Worm (Caenorhabditis elegans): ENCODE data around the gene tag-51.

ce11 chrIII:873432-873831 lies 19.4 kb downstream of the tag-51 start, which contains the start of gene clc-19:
- TF ChIP-seq ekl-4 (GFP tag; IDR thresholded peaks at IDR 0.05) (no peak), ceh-79 (tag; optimal IDR thresholded peaks at IDR 0.05) (no peak), ceh-27 (GFP tag; optimal IDR thresholded peaks at IDR 0.05) (no peak), F49E8.2 (tag; optimal IDR thresholded peaks at IDR 0.05; ENCODE audit: insufficient read depth) (no peak), sea-2 (GFP tag; IDR thresholded peaks at IDR 0.05) (no peak), chd-7 (tag; optimal IDR thresholded peaks at IDR 0.05) (no peak), ccch-3 (GFP tag; optimal IDR thresholded peaks at IDR 0.05) (no peak), rpc-1 (optimal IDR thresholded peaks at IDR 0.05) (no peak), rpc-1 (tag; optimal IDR thresholded peaks at IDR 0.05) (no peak), ama-1 (optimal IDR thresholded peaks at IDR 0.05) (no peak), ama-1 (GFP tag; optimal IDR thresholded peaks at IDR 0.05) (no peak), dpl-1 (GFP tag; optimal IDR thresholded peaks at IDR 0.05) (no peak)

Measured in whole organism, young adult.